Worm (Caenorhabditis elegans): ENCODE data around the gene R11D1.4.

DNA sequence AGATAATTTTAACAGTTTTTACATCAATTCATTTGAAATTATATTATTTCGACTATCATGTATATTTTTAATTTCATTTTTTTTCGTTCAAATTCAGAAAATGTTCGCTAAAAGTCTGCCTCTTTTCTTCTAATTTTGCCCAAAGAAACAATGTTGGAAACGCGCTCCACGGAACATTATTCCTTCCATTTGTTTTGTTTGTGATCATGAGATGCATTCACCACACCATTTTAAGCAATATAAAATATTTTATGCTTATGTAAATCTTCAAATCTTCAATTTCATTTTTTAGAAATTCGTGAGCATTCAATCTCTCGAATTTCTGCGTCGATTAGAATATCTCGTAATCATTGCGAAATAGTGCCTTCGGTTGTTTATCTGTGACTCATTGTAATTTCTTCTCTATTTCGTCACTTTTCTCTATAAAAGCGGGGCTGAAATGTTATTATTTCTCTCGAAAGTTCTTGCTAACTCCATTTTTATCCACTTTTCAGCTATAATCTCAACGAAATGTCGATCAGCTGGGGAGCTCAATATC, 16.6 kb downstream of the R11D1.4 start, which contains the start of gene istr-1:
- TF ChIP-seq snpc-4 (tag; optimal IDR thresholded peaks at IDR 0.05) (no peak), nhr-76 (tag; optimal IDR thresholded peaks at IDR 0.05) (no peak), ceh-43 (GFP tag; optimal IDR thresholded peaks at IDR 0.05) (no peak), flh-1 (GFP tag; optimal IDR thresholded peaks at IDR 0.05) (no peak), ztf-11 (tag; optimal IDR thresholded peaks at IDR 0.05) (no peak), unc-39 (tag; optimal IDR thresholded peaks at IDR 0.05) (no peak), pha-4 (tag; optimal IDR thresholded peaks at IDR 0.05) (no peak), nhr-12 (tag; optimal IDR thresholded peaks at IDR 0.05) (no peak), ceh-39 (tag; optimal IDR thresholded peaks at IDR 0.05) (no peak), lin-13 (tag; optimal IDR thresholded peaks at IDR 0.05) (no peak)

Measured in whole organism, mixed stage, embryonic.